Fruit fly (Drosophila melanogaster): Measurements from ENCODE around the gene SLIRP1.

Gene SLIRP1

DNA sequence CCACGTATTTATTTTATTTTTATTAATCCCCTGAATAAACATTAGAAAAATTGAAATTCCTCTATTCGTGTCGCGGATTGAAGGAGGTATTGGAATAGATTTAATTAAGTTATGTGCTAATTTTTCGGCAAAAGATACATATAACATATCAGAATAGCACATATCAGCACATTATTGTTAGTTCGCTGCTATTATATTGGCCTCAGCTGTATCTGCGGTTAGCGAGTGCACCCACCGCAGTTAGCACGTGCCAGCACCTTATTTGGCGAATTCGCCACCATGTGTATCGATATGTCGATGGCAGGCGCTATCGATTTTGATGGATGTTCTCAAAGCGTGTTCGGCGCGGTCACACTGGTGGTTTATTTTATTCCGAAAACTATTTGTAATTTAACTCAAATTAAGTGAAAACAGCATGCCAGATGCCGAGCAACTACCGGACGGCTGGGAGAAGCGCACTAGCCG lies 26.0 kb upstream of the SLIRP1 start, which contains the start of gene dod (continued):
- no peak for TF ChIP-seq kah (GFP tag; optimal IDR thresholded peaks at IDR 0.05)
- no peak for TF ChIP-seq CG12299 (tag; optimal IDR thresholded peaks at IDR 0.05)
- peak; percentile 90 for TF ChIP-seq sens (GFP tag)
- peak; percentile 22 for TF ChIP-seq CG9876 (GFP tag; optimal IDR thresholded peaks at IDR 0.05)
- TF ChIP-seq dpn (GFP tag; optimal IDR thresholded peaks at IDR 0.05) = peak; percentile 44 to 52
- TF ChIP-seq NC2β (GFP tag; optimal IDR thresholded peaks at IDR 0.05) = no peak
- TF ChIP-seq bcd (GFP tag; optimal IDR thresholded peaks at IDR 0.05) = peak; percentile 39
- TF ChIP-seq CG17568 (GFP tag; optimal IDR thresholded peaks at IDR 0.05) = no peak
- 0 out of 2 replicates have a peak, but pooled peaks have one; percentile 8 for TF ChIP-seq CG6689 (GFP tag; IDR thresholded peaks at IDR 0.05)
- no peak for TF ChIP-seq NC2α (GFP tag; optimal IDR thresholded peaks at IDR 0.05)
- peak; percentile 74 for TF ChIP-seq Scr (GFP tag; IDR thresholded peaks at IDR 0.05; ENCODE audit: partially characterized antibody)
- no peak for TF ChIP-seq z (GFP tag; IDR thresholded peaks at IDR 0.05)
- TF ChIP-seq CG4282 (GFP tag; optimal IDR thresholded peaks at IDR 0.05) = no peak
- TF ChIP-seq PHDP (tag; optimal IDR thresholded peaks at IDR 0.05) = peak; percentile 65
- no peak for TF ChIP-seq CG7987 (GFP tag; optimal IDR thresholded peaks at IDR 0.05)
- TF ChIP-seq dati (GFP tag; IDR thresholded peaks at IDR 0.05) = no peak
- peak; percentile 55 for TF ChIP-seq gro (GFP tag; optimal IDR thresholded peaks at IDR 0.05)
- TF ChIP-seq cas (GFP tag; IDR thresholded peaks at IDR 0.05) = 0 out of 2 replicates have a peak, but pooled peaks have one; percentile 42
- peak; percentile 17 for TF ChIP-seq MTF-1 (GFP tag; optimal IDR thresholded peaks at IDR 0.05; ENCODE audit: borderline replicate concordance)
- TF ChIP-seq E2f1 (GFP tag; IDR thresholded peaks at IDR 0.05) = peak; percentile 20; the same call in 1 of the 2 replicates
- TF ChIP-seq fu2 (GFP tag; optimal IDR thresholded peaks at IDR 0.05) = peak; percentile 43
- no peak for TF ChIP-seq slou (GFP tag; optimal IDR thresholded peaks at IDR 0.05)
- peak; percentile 30 for TF ChIP-seq Hsf (GFP tag; optimal IDR thresholded peaks at IDR 0.05)
- peak; percentile 37; the same call in 1 of the 4 replicates for TF ChIP-seq Gug (GFP tag; IDR thresholded peaks at IDR 0.05)
- TF ChIP-seq zf30C (GFP tag; optimal IDR thresholded peaks at IDR 0.05) = no peak
- peak; percentile 72 for TF ChIP-seq CG3847 (GFP tag; IDR thresholded peaks at IDR 0.05)
- TF ChIP-seq CG18764 (GFP tag; optimal IDR thresholded peaks at IDR 0.05) = no peak
- peak; percentile 54 for TF ChIP-seq Antp (GFP tag; optimal IDR thresholded peaks at IDR 0.05)
- peak; percentile 34; the same call in 1 of the 2 replicates for TF ChIP-seq CG11085 (GFP tag; IDR thresholded peaks at IDR 0.05)
- TF ChIP-seq ewg (GFP tag; optimal IDR thresholded peaks at IDR 0.05) = peak; percentile 15
- TF ChIP-seq sqz (GFP tag; optimal IDR thresholded peaks at IDR 0.05) = no peak
- no peak for TF ChIP-seq fru (optimal IDR thresholded peaks at IDR 0.05)
- no peak for TF ChIP-seq GATAe (GFP tag; conservative IDR thresholded peaks at IDR 0.05)
- peak; percentile 44 for TF ChIP-seq zfh2 (GFP tag; optimal IDR thresholded peaks at IDR 0.05)
- TF ChIP-seq usp (GFP tag; optimal IDR thresholded peaks at IDR 0.05) = no peak
- TF ChIP-seq HLH54F (GFP tag; optimal IDR thresholded peaks at IDR 0.05) = peak; percentile 35
- no peak for TF ChIP-seq CG15269 (tag; optimal IDR thresholded peaks at IDR 0.05)
- TF ChIP-seq Kr (GFP tag; optimal IDR thresholded peaks at IDR 0.05) = no peak
- TF ChIP-seq ranshi (GFP tag; IDR thresholded peaks at IDR 0.05) = peak; percentile 15; the same call in 1 of the 2 replicates
- no peak for TF ChIP-seq jing (GFP tag; optimal IDR thresholded peaks at IDR 0.05)
- no peak for TF ChIP-seq slp2 (GFP tag; optimal IDR thresholded peaks at IDR 0.05)
- TF ChIP-seq CG4854 (GFP tag; optimal IDR thresholded peaks at IDR 0.05) = no peak
- TF ChIP-seq cwo (GFP tag; optimal IDR thresholded peaks at IDR 0.05) = peak; percentile 26
- no peak for TF ChIP-seq CG2202 (tag; optimal IDR thresholded peaks at IDR 0.05)
- TF ChIP-seq Hr39 (optimal IDR thresholded peaks at IDR 0.05) = no peak
- TF ChIP-seq MBD-R2 (GFP tag; IDR thresholded peaks at IDR 0.05) = peak; percentile 98
- no peak for TF ChIP-seq fd102C (GFP tag; optimal IDR thresholded peaks at IDR 0.05)
- no peak for TF ChIP-seq Lpt (GFP tag; optimal IDR thresholded peaks at IDR 0.05)
- peak; percentile 17; the same call in 1 of the 2 replicates for TF ChIP-seq ttk (GFP tag; IDR thresholded peaks at IDR 0.05)
- TF ChIP-seq CG6765 (GFP tag; optimal IDR thresholded peaks at IDR 0.05) = peak; percentile 17
- TF ChIP-seq prd (optimal IDR thresholded peaks at IDR 0.05) = no peak
- TF ChIP-seq prd (GFP tag; IDR thresholded peaks at IDR 0.05) = peak; percentile 59; the same call in 2 of the 3 replicates
- TF ChIP-seq hth (optimal IDR thresholded peaks at IDR 0.05) = no peak

Data from whole organism, embryonic.